Worm (Caenorhabditis elegans) whole organism, L3 larva: Measurements from ENCODE around the gene tmem-231.

Source experiments
- ama-1 ChIP-seq: fragments of 150-350 bp; optimal IDR thresholded peaks from 2 replicates; lab custom pipeline; 2018
- ceh-16 ChIP-seq: sonication (generic microtip); optimal IDR thresholded peaks from 2 replicates; lab custom pipeline; 2017; ENCODE audit warnings: missing biosample characterization, missing genetic modification characterization
- ceh-28 ChIP-seq: fragments of 150-350 bp; optimal IDR thresholded peaks from 2 replicates; lab custom pipeline; 2014; ENCODE audit warnings: missing biosample characterization, missing genetic modification reagents, missing genetic modification characterization
- mdl-1 ChIP-seq: fragments of 150-350 bp; optimal IDR thresholded peaks from 2 replicates; lab custom pipeline; 2014; ENCODE audit warnings: missing biosample characterization, missing genetic modification characterization
- nhr-43 ChIP-seq: sonication (generic microtip); optimal IDR thresholded peaks from 2 replicates; lab custom pipeline; 2016; ENCODE audit warnings: mild to moderate bottlenecking, missing genetic modification characterization, missing compliant biosample characterization; ENCODE audit not compliant: poor library complexity, severe bottlenecking
- skn-1 ChIP-seq: fragments of 150-350 bp; optimal IDR thresholded peaks from 2 replicates; lab custom pipeline; 2014; ENCODE audit warnings: missing biosample characterization, missing genetic modification characterization
- unc-39 ChIP-seq: sonication (generic microtip); optimal IDR thresholded peaks from 4 replicates; lab custom pipeline; 2017; ENCODE audit warnings: missing biosample characterization, missing genetic modification characterization
- unc-62 ChIP-seq: fragments of 150-350 bp; sonication (generic microtip); optimal IDR thresholded peaks from 4 replicates; lab custom pipeline; 2014; ENCODE audit warnings: missing biosample characterization, missing genetic modification reagents, missing genetic modification characterization
- ztf-11 ChIP-seq: fragments of 150-350 bp; optimal IDR thresholded peaks from 2 replicates; lab custom pipeline; 2014; ENCODE audit warnings: missing biosample characterization, missing genetic modification characterization

- TF ChIP-seq ceh-16 (tag; lab: Kevin White, UChicago) (no peak), nhr-43 (tag; lab: Kevin White, UChicago) (peak; percentile 11), unc-39 (no peak), unc-62 (GFP tag; lab: Kevin White, UChicago) (peak; percentile 80), ceh-28 (tag; lab: Kevin White, UChicago) (no peak), ama-1 (lab: Kevin White, UChicago) (no peak), skn-1 (tag; lab: Kevin White, UChicago) (no peak), ztf-11 (tag; lab: Kevin White, UChicago) (no peak), mdl-1 (tag; lab: Kevin White, UChicago) (peak; percentile 37)
These were observed 36.5 kb downstream of the tmem-231 start for ce11 chrIV:8463069-8463468.
